Fruit fly (Drosophila melanogaster) whole organism, adult: Measurements from ENCODE around the gene Son.
A peak's percentile ranks its signal among the peaks of the same experiment; 100 is the strongest.

ENCODE experiments used
- CG11617 ChIP-seq: fragments of 200-800 bp; sonication (Bioruptor generic); optimal IDR thresholded peaks from 2 replicates; lab custom pipeline; 2017; ENCODE audit warnings: mild to moderate bottlenecking, missing biosample characterization, missing genetic modification reagents, missing genetic modification characterization
- CG12768 ChIP-seq: fragments of 200-800 bp; sonication (Bioruptor generic); optimal IDR thresholded peaks from 2 replicates; lab custom pipeline; 2017; ENCODE audit warnings: missing biosample characterization, missing genetic modification characterization, mild to moderate bottlenecking, moderate library complexity, missing genetic modification reagents
- CG7045 ChIP-seq: fragments of 200-800 bp; sonication (Bioruptor generic); optimal IDR thresholded peaks from 2 replicates; lab custom pipeline; 2017; ENCODE audit warnings: missing biosample characterization, mild to moderate bottlenecking, missing genetic modification characterization
- CG7101 ChIP-seq: fragments of 200-800 bp; sonication (Bioruptor generic); optimal IDR thresholded peaks from 2 replicates; lab custom pipeline; 2018; ENCODE audit warnings: missing biosample characterization, mild to moderate bottlenecking, missing genetic modification characterization, moderate library complexity
- Clk ChIP-seq: fragments of 200-800 bp; sonication (Bioruptor generic); optimal IDR thresholded peaks from 2 replicates; lab custom pipeline; 2017; ENCODE audit warnings: missing biosample characterization, missing genetic modification characterization
- Crg-1 ChIP-seq: fragments of 200-800 bp; sonication (Bioruptor generic); optimal IDR thresholded peaks from 2 replicates; lab custom pipeline; 2016; ENCODE audit warnings: missing biosample characterization, missing genetic modification characterization
- Hr96 ChIP-seq: fragments of 200-800 bp; sonication (Bioruptor generic); optimal IDR thresholded peaks from 2 replicates; lab custom pipeline; 2016; ENCODE audit warnings: missing biosample characterization, missing genetic modification characterization
- Mnt ChIP-seq: fragments of 200-800 bp; sonication (Bioruptor generic); optimal IDR thresholded peaks from 2 replicates; lab custom pipeline; 2016; ENCODE audit warnings: missing biosample characterization, mild to moderate bottlenecking, missing genetic modification characterization
- bab1 ChIP-seq: fragments of 200-800 bp; sonication (Bioruptor generic); optimal IDR thresholded peaks from 3 replicates; lab custom pipeline; 2019; ENCODE audit warnings: missing biosample characterization, mild to moderate bottlenecking, missing genetic modification characterization, moderate library complexity
- kay ChIP-seq: fragments of 200-800 bp; sonication (Bioruptor generic); peaks from one replicate; lab custom pipeline; 2016; ENCODE audit warnings: missing biosample characterization, missing genetic modification characterization, borderline replicate concordance
- ovo ChIP-seq: fragments of 200-800 bp; sonication (Bioruptor generic); optimal IDR thresholded peaks from 2 replicates; lab custom pipeline; 2016; ENCODE audit warnings: missing biosample characterization, missing genetic modification characterization
- pad ChIP-seq: fragments of 200-800 bp; sonication (Bioruptor generic); optimal IDR thresholded peaks from 3 replicates; lab custom pipeline; 2017; ENCODE audit warnings: missing biosample characterization, missing genetic modification characterization, mild to moderate bottlenecking, moderate library complexity, missing genetic modification reagents
- tj ChIP-seq: fragments of 200-800 bp; sonication (Bioruptor generic); optimal IDR thresholded peaks from 3 replicates; lab custom pipeline; 2017; ENCODE audit warnings: missing biosample characterization, mild to moderate bottlenecking, missing genetic modification characterization, moderate library complexity
- toe ChIP-seq: fragments of 200-800 bp; sonication (Bioruptor generic); optimal IDR thresholded peaks from 2 replicates; lab custom pipeline; 2016; ENCODE audit warnings: missing biosample characterization, missing genetic modification characterization

DNA sequence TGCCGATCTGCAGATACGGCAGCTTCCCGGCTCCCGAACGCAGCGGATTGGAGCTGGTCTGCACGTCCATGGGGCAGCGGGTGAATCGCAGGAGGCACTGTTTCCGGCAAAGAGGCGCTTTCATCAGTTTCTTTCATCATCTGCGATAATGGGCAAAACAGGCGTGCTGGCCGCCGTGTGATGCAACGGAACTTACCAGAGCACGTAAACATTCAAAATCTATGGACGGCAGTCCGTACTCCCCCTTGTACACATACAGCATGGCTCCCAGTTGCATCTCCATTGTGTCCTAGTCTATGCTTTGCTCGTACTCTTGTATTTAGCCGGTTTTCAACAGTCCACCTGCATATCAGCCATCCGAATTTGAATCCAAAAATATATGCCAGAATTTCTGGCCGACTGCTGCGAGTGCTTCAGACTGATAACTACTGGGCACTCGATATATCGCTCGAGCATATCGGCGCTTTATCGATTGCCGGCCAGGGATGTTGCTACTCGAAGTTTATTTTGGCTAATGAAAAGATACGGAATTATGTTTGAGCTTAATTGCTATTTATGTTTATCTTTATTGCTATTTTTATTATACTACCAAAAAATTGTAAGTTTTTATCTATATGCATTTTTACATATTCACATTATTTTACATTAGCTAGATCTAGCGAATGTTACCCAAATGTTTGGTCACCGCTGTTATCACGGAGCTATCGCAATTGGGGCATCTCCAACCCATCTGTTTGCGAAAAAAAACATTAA is 14.4 kb upstream of the Son start, which contains the start of the genes CG9393 and Vps45:
- TF ChIP-seq pad (GFP tag; lab: Kevin White, UChicago) (no peak), CG7101 (tag; lab: Kevin White, UChicago) (peak; percentile 63), CG7045 (peak; percentile 28), ovo (GFP tag; lab: Kevin White, UChicago) (peak; percentile 56), kay (GFP tag; lab: Kevin White, UChicago) (no peak), CG12768 (GFP tag; lab: Kevin White, UChicago) (peak; percentile 32), Crg-1 (GFP tag; lab: Kevin White, UChicago) (peak; percentile 37), Hr96 (GFP tag; lab: Kevin White, UChicago) (no peak), Mnt (peak; percentile 82), toe (GFP tag; lab: Kevin White, UChicago) (no peak), tj (GFP tag; lab: Kevin White, UChicago) (peak; percentile 26), CG11617 (GFP tag; lab: Kevin White, UChicago) (peak; percentile 70), Clk (no peak), bab1 (GFP tag; lab: Kevin White, UChicago) (peak; percentile 57)
